Worm (Caenorhabditis elegans) whole organism, L4/young adult: ENCODE results near the gene ZK154.4.

Source experiments
- W03F9.2 ChIP-seq: fragments of 150-350 bp; optimal IDR thresholded peaks from 2 replicates; lab custom pipeline; 2014; ENCODE audit warnings: missing biosample characterization, missing genetic modification characterization
- dao-5 ChIP-seq: sonication (generic microtip); optimal IDR thresholded peaks from 2 replicates; lab custom pipeline; 2016; ENCODE audit warnings: missing genotype, missing genetic modification characterization, moderate library complexity, missing compliant biosample characterization
- him-1 ChIP-seq: sonication (generic microtip); optimal IDR thresholded peaks from 2 replicates; lab custom pipeline; 2016; ENCODE audit warnings: missing genotype, missing genetic modification reagents, missing genetic modification characterization, missing compliant biosample characterization

ZK154.4 gene

ce11 chrX:7782389-7782788 is at the start of gene ZK154.4:
Gene ZK154.4 (minus strand): TSS chrX:7782415.
- TF ChIP-seq W03F9.2 (tag; lab: Kevin White, UChicago) (no peak), him-1 (peak; percentile 17)

DNA sequence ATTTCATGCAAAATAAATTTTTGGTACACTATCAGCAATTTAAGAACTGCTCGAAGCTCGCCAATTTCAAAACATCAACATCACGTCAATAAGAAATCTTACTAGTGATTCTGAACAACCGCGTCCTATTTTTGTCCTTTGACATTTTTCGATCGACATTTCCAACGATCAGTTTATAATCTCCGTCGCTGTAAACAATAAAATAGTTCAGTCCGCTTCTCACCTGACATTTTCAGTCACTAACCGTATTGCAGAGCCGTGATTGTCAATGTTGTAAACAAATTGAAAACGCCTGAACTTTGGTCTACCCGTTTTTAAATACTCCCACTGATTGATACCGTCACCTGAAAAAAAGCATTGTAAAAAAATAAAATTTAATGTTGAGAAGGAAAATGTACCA is 45.8 kb upstream of the ZK154.4 start:
- TF ChIP-seq W03F9.2 (tag; lab: Kevin White, UChicago) (no peak), him-1 (no peak), dao-5 (tag; lab: Kevin White, UChicago) (no peak)

DNA sequence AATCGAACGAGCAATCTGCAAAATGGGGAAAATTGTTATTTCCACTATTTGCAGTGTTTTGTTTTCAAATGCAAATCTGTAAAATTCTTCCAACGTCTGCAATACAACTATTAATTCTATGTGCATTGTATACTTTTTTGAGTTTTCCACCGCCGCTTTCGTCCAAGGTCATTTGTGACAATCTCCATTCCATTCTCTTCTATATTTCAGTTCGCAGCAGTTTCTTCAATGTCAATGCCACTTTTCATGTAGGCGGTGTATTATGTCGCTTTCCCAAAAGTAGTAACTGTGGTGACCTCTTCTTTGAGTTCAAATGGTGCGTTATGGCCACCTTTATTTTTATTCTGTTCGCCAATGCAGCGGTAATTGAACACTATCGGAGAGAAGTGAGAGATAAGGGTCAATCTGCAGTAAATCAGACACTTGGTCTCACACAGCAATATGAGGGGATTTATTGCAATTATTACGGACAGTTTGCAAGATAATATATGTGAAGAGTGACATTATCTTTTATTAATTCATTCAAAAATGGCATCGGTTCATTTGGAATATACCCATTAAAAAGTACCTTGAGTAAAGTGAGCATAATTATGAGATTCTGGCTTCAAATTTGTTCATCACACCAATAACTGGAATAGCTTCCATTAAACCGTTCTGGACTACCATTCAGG is 44.5 kb upstream of the ZK154.4 start:
- no peak for TF ChIP-seq him-1
- TF ChIP-seq W03F9.2 (tag; lab: Kevin White, UChicago), result no peak
- no peak for TF ChIP-seq dao-5 (tag; lab: Kevin White, UChicago)

DNA sequence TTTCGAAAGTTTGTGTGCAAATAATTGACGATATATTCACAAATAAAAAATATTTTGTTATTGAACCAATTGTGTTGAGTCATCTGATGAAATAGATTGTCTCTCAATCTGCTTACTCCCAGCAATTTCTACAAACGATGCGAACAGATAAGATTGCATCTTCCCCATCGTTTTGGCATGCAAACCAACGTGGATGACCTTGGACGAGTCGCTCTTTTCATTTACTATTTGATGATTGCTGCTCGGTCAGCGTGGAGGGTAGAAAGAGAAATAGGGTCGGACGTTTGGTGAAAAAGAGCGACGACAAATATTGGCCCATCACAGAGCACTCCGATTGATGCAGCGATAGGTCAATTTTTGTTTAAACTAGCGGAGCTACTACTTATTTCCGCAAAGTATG is 43.5 kb upstream of the ZK154.4 start:
- TF ChIP-seq dao-5 (tag; lab: Kevin White, UChicago), result no peak
- no peak for TF ChIP-seq W03F9.2 (tag; lab: Kevin White, UChicago)
- TF ChIP-seq him-1, result no peak

DNA sequence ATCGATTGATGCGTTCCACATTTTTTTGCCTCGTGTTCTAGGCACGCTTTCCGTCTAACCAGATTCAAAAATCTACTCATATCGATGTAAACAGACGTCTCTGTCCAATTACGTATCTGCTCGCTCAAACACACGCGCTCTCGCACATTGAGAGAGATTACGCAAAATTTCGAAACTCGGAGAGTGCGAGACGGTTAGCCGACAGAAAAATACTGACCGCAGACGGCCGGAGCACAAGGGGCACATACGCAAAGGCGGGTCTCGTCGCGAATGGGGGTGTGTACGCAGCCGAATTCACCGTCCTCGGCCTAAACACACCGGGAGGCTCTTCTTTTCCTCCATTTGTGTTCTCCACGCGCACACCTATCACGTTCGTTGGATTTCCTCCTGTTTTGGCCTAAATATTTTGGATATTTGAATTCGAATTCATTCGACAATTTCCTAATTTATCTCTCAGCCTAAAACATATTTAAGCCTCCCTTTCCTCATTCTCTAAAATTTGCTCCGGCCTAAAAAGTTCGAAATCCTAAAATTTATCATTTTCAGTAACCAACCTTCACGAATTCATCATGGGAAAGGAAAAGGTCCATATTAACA is 41.0 kb upstream of the ZK154.4 start, which contains the start of gene eef-1A.2:
Gene eef-1A.2 (plus strand): TSS at position 547 of the 597 bp plus-strand sequence.
- peak; percentile 66 for TF ChIP-seq W03F9.2 (tag; lab: Kevin White, UChicago)
- TF ChIP-seq dao-5 (tag; lab: Kevin White, UChicago), result no peak
- TF ChIP-seq him-1, result peak; percentile 97

DNA sequence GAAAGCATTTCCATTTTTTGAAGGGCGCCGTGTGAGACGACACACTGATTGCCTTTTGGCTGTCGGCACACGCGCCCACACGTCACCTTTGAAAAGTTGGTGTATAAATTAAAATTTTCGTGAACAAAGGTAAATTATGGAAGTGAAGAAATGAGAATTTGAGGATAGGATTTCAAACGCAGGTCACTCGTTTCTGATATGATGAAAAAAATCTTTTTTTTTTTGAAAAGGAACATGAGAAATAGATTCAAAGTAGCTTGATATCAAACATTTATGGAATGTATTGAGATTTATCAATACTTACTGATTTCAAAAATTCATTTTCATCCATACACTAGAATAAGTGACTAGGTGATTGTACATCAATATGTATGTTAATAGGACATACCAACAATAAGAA is 35.3 kb upstream of the ZK154.4 start:
- TF ChIP-seq dao-5 (tag; lab: Kevin White, UChicago) (no peak), him-1 (no peak)

ce11 chrX:7816434-7816974 is 34.3 kb upstream of the ZK154.4 start, which contains the start of the genes sek-1 and R03G5.6:
Gene sek-1 (plus strand): TSS chrX:7816734.
Gene R03G5.6 (minus strand): TSS chrX:7816924.
- no peak for TF ChIP-seq him-1
- TF ChIP-seq dao-5 (tag; lab: Kevin White, UChicago), result no peak
- TF ChIP-seq W03F9.2 (tag; lab: Kevin White, UChicago), result no peak

- TF ChIP-seq him-1, result no peak
These were observed 33.0 kb upstream of the ZK154.4 start for ce11 chrX:7815230-7815629.

ce11 chrX:7814747-7815146 is 32.5 kb upstream of the ZK154.4 start:
- TF ChIP-seq dao-5 (tag; lab: Kevin White, UChicago), result no peak
- no peak for TF ChIP-seq W03F9.2 (tag; lab: Kevin White, UChicago)
- TF ChIP-seq him-1, result no peak

ce11 chrX:7810991-7811390 is 28.8 kb upstream of the ZK154.4 start:
- no peak for TF ChIP-seq dao-5 (tag; lab: Kevin White, UChicago)

DNA sequence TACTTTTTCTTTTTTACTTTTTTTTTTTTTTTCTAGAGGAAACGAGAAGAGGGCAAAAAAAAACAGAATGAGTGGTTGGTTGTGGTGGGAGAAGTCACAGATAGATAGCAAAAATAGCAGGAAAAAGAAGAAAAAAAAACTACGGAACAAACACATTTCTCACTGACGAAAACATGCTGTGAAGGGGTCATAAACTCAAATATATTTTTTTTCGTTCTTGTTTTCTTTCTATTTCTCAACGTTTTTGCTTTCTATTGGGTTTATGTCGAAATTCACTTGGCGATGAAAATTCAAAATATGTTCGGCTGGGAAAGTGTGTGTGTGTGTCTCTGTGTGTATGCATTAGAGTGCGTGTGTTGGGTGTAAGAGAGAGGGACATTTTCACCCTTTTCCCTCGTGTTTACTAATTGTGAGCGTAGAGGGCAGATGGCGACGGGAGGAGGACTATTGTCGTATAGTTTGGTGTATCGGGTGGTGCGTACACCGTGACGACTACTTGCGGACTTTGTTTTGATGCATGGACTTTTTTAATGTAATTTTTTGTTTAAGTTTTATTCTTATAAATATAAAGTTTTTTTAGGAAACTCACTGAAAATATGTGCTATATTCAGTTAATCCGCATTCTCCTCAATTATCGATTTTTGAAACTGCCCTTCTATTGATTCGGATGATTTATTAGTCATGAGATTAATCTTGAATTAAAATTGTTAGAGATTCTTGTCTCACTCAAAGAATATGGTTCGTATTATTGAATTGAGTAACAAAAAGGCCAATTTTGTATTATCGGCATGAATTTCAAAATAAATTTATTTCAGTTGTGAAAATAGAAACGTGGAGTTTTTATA is 27.4 kb upstream of the ZK154.4 start:
- TF ChIP-seq W03F9.2 (tag; lab: Kevin White, UChicago) (peak; percentile 0), dao-5 (tag; lab: Kevin White, UChicago) (no peak)

ce11 chrX:7808388-7808787 is 26.2 kb upstream of the ZK154.4 start:
- TF ChIP-seq dao-5 (tag; lab: Kevin White, UChicago) (no peak), W03F9.2 (tag; lab: Kevin White, UChicago) (no peak), him-1 (no peak)

DNA sequence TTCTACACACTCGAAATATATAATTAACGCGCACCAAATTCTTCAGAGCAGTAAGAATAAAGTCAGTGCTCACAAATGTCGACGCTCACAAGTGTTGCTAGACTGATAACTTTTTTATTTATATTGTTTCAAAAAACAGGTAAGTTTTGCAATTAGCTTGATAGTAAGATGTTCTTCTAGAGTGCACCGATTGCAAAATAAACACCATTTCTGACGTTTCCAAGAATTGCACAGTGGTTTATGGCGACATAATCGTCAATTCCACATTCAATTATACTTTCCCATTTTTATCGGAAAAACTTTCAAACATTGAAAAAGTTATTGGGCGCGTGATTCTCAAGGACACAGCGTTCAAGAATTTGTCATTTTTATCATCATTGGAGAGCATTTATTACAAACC is 18.2 kb upstream of the ZK154.4 start:
- TF ChIP-seq dao-5 (tag; lab: Kevin White, UChicago) (no peak), him-1 (no peak), W03F9.2 (tag; lab: Kevin White, UChicago) (no peak)

DNA sequence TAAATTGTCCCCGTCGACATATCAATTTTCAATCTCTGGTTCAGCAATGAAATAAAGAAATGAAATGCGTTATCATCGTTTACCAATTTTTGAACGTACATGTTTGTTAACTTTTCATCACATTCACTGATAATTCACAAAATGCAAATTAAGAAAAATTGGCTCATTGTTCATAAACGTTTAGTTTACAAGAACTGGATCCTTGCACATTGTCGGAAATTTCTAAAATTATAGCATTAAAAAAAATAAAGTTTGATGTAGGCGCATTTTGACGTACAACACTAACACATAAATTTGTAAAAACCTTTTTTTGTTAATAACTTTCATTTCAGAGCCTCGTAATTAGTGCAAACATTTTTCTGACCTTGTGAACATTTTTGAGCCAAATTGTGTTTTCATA is 17.5 kb upstream of the ZK154.4 start, which contains the start of gene gpx-7:
Gene gpx-7 (minus strand): TSS at position 101 of the 400 bp plus-strand sequence.
- TF ChIP-seq him-1, result no peak
- no peak for TF ChIP-seq W03F9.2 (tag; lab: Kevin White, UChicago)
- TF ChIP-seq dao-5 (tag; lab: Kevin White, UChicago), result no peak
